Fruit fly (Drosophila melanogaster) whole organism, embryonic: ENCODE results near the gene DppIII.

ENCODE experiments used
- Atf-2 ChIP-seq: fragments of 200-800 bp; sonication (Bioruptor generic); optimal IDR thresholded peaks from 2 replicates; lab custom pipeline; 2016; ENCODE audit warnings: missing biosample characterization, missing genetic modification characterization
- Atf6 ChIP-seq: fragments of 200-800 bp; sonication (Bioruptor generic); IDR thresholded peaks from 2 replicates; pipeline ENCODE4 v1.3.6; 2022; ENCODE audit warnings: missing biosample characterization, missing genetic modification characterization
- CG13894 ChIP-seq: fragments of 200-800 bp; sonication (Bioruptor generic); optimal IDR thresholded peaks from 3 replicates; lab custom pipeline; 2018; ENCODE audit warnings: missing biosample characterization, mild to moderate bottlenecking, missing genetic modification characterization, moderate library complexity
- CG42726 ChIP-seq: fragments of 200-800 bp; sonication (Bioruptor generic); IDR thresholded peaks from 2 replicates; pipeline ENCODE4 v1.3.6; 2022; ENCODE audit warnings: missing biosample characterization, missing genetic modification characterization; ENCODE audit not compliant: partially characterized antibody
- CG9437 ChIP-seq: fragments of 200-800 bp; sonication (Bioruptor generic); optimal IDR thresholded peaks from 2 replicates; lab custom pipeline; 2018; ENCODE audit warnings: missing biosample characterization, mild to moderate bottlenecking, missing genetic modification characterization
- Dad ChIP-seq: fragments of 200-800 bp; sonication (Bioruptor generic); optimal IDR thresholded peaks from 3 replicates; lab custom pipeline; 2016; ENCODE audit warnings: missing biosample characterization, missing genetic modification characterization
- Deaf1 ChIP-seq: fragments of 200-800 bp; optimal IDR thresholded peaks from 3 replicates; lab custom pipeline; 2019; ENCODE audit warnings: missing biosample characterization, mild to moderate bottlenecking, missing genetic modification characterization, moderate library complexity
- Dll ChIP-seq: fragments of 200-800 bp; sonication (Bioruptor generic); IDR thresholded peaks from 4 replicates; pipeline ENCODE4 v1.3.6; 2022; ENCODE audit warnings: missing biosample characterization, missing genetic modification characterization; ENCODE audit not compliant: partially characterized antibody
- Myb ChIP-seq: fragments of 200-800 bp; sonication (Bioruptor generic); optimal IDR thresholded peaks from 2 replicates; lab custom pipeline; 2016; ENCODE audit warnings: missing biosample characterization, missing genetic modification characterization
- Pdp1 ChIP-seq, 2 experiments: fragments of 200-800 bp; sonication (Bioruptor generic); optimal IDR thresholded peaks; 3 replicates each; lab custom pipeline; 2016; ENCODE audit warnings: missing biosample characterization in 2 of 2, missing genetic modification characterization in 2 of 2, mild to moderate bottlenecking in 1 of 2, moderate library complexity in 1 of 2
- Ssrp ChIP-seq: fragments of 200-800 bp; sonication (Bioruptor generic); optimal IDR thresholded peaks from 2 replicates; lab custom pipeline; 2018; ENCODE audit warnings: missing biosample characterization, mild to moderate bottlenecking, missing genetic modification characterization, moderate library complexity
- cad ChIP-seq: fragments of >200 bp; optimal IDR thresholded peaks from 2 replicates; lab custom pipeline; 2017; ENCODE audit warnings: missing biosample characterization, missing genetic modification characterization
- pb ChIP-seq: fragments of 200-800 bp; sonication (Bioruptor generic); optimal IDR thresholded peaks from 3 replicates; lab custom pipeline; 2016; ENCODE audit warnings: missing biosample characterization, missing genetic modification characterization

dm6 chr3R:8349449-8350115, 5.4 kb downstream of the DppIII start, which contains the start of gene Atg13:
- peak; percentile 9 for TF ChIP-seq Myb (GFP tag; lab: Kevin White, UChicago)
- no peak for TF ChIP-seq Deaf1 (tag; lab: Kevin White, UChicago)
- no peak for TF ChIP-seq Atf6 (GFP tag; lab: Robert Waterston, UW)
- peak; percentile 69 for TF ChIP-seq Dll
- peak; percentile 96 for TF ChIP-seq CG9437
- no peak for TF ChIP-seq Dad (GFP tag; lab: Kevin White, UChicago)
- peak; percentile 82 for TF ChIP-seq CG42726
- peak; percentile 33 for TF ChIP-seq Ssrp (tag; lab: Kevin White, UChicago)
- TF ChIP-seq Pdp1 (GFP tag; optimal IDR thresholded peaks at IDR 0.05; lab: Kevin White, UChicago) = peak in 1 of 2 experiments; percentile 9
- TF ChIP-seq pb (GFP tag; lab: Kevin White, UChicago) = no peak
- no peak for TF ChIP-seq CG13894 (tag; lab: Kevin White, UChicago)
- no peak for TF ChIP-seq Atf-2 (GFP tag; lab: Kevin White, UChicago)
- TF ChIP-seq cad (GFP tag; lab: Kevin White, UChicago) = no peak
